Fruit fly (Drosophila melanogaster) whole organism, pupa: ENCODE data around the gene CG14518.
A peak's percentile ranks its signal among the peaks of the same experiment; 100 is the strongest.

ENCODE experiments used
- CG10348 ChIP-seq: fragments of 200-800 bp; sonication (Bioruptor generic); IDR thresholded peaks from 2 replicates; pipeline ENCODE4 v1.3.6; 2022; ENCODE audit warnings: missing biosample characterization, missing genetic modification characterization
- CG12605 ChIP-seq: fragments of 200-800 bp; sonication (Bioruptor generic); IDR thresholded peaks from 2 replicates; pipeline ENCODE4 v1.3.6; 2022; ENCODE audit warnings: missing biosample characterization, missing genetic modification characterization
- CG13204 ChIP-seq: fragments of 200-800 bp; sonication (Bioruptor generic); optimal IDR thresholded peaks from 2 replicates; lab custom pipeline; 2018; ENCODE audit warnings: missing biosample characterization, mild to moderate bottlenecking, missing genetic modification characterization, moderate library complexity
- CG14655 ChIP-seq: fragments of 200-800 bp; sonication (Bioruptor generic); optimal IDR thresholded peaks from 3 replicates; lab custom pipeline; 2017; ENCODE audit warnings: mild to moderate bottlenecking, missing biosample characterization, missing genetic modification reagents, missing genetic modification characterization
- CG15710 ChIP-seq: fragments of 200-800 bp; sonication (Bioruptor generic); optimal IDR thresholded peaks from 2 replicates; lab custom pipeline; 2018; ENCODE audit warnings: missing biosample characterization, mild to moderate bottlenecking, missing genetic modification characterization, moderate library complexity
- CG17806 ChIP-seq: fragments of 200-800 bp; sonication (Bioruptor generic); optimal IDR thresholded peaks from 2 replicates; lab custom pipeline; 2018; ENCODE audit warnings: missing biosample characterization, mild to moderate bottlenecking, missing genetic modification characterization, moderate library complexity
- CG32121 ChIP-seq: fragments of 200-800 bp; sonication (Bioruptor generic); IDR thresholded peaks from 2 replicates; pipeline ENCODE4 v1.3.6; 2022; ENCODE audit warnings: missing biosample characterization, missing genetic modification characterization
- CG34367 ChIP-seq: fragments of 200-800 bp; sonication (Bioruptor generic); optimal IDR thresholded peaks from 2 replicates; lab custom pipeline; 2018; ENCODE audit warnings: missing biosample characterization, mild to moderate bottlenecking, missing genetic modification characterization
- CG4496 ChIP-seq: fragments of 200-800 bp; sonication (Bioruptor generic); IDR thresholded peaks from 3 replicates; pipeline ENCODE4 v1.3.6; 2022; ENCODE audit warnings: missing biosample characterization, missing genetic modification characterization
- CG8159 ChIP-seq: fragments of 200-800 bp; sonication (Bioruptor generic); optimal IDR thresholded peaks from 3 replicates; lab custom pipeline; 2018; ENCODE audit warnings: missing biosample characterization, mild to moderate bottlenecking, missing genetic modification characterization, moderate library complexity
- CG8301 ChIP-seq: fragments of 200-800 bp; sonication (Bioruptor generic); optimal IDR thresholded peaks from 2 replicates; lab custom pipeline; 2018; ENCODE audit warnings: missing biosample characterization, mild to moderate bottlenecking, missing genetic modification characterization
- CG9948 ChIP-seq: fragments of 200-800 bp; sonication (Bioruptor generic); optimal IDR thresholded peaks from 2 replicates; lab custom pipeline; 2018; ENCODE audit warnings: missing biosample characterization, mild to moderate bottlenecking, missing genetic modification characterization, moderate library complexity
- D1 ChIP-seq: fragments of 200-800 bp; sonication (Bioruptor generic); optimal IDR thresholded peaks from 2 replicates; lab custom pipeline; 2018; ENCODE audit warnings: missing biosample characterization, mild to moderate bottlenecking, missing genetic modification characterization, moderate library complexity
- EcR ChIP-seq: fragments of 200-800 bp; sonication (Bioruptor generic); optimal IDR thresholded peaks from 3 replicates; lab custom pipeline; 2019; ENCODE audit warnings: missing biosample characterization, missing genetic modification characterization, mild to moderate bottlenecking, moderate library complexity, missing genetic modification reagents
- Ets98B ChIP-seq: fragments of 200-800 bp; sonication (Bioruptor generic); IDR thresholded peaks from 2 replicates; pipeline ENCODE4 v1.3.6; 2022; ENCODE audit warnings: missing biosample characterization, missing genetic modification characterization
- Pif1A ChIP-seq: fragments of 200-800 bp; sonication (Bioruptor generic); optimal IDR thresholded peaks from 3 replicates; lab custom pipeline; 2016; ENCODE audit warnings: missing biosample characterization, missing genetic modification characterization
- Pif1B ChIP-seq: fragments of 200-800 bp; sonication (Bioruptor generic); optimal IDR thresholded peaks from 3 replicates; lab custom pipeline; 2016; ENCODE audit warnings: missing biosample characterization, missing genetic modification characterization
- Snoo ChIP-seq: fragments of 200-800 bp; sonication (Bioruptor generic); optimal IDR thresholded peaks from 3 replicates; lab custom pipeline; 2017; ENCODE audit warnings: missing biosample characterization, mild to moderate bottlenecking, missing genetic modification characterization, inconsistent platforms
- fd96Ca ChIP-seq: fragments of 200-800 bp; sonication (Bioruptor generic); IDR thresholded peaks from 3 replicates; pipeline ENCODE4 v1.3.6; 2022; ENCODE audit warnings: missing biosample characterization, missing genetic modification characterization
- gl ChIP-seq: fragments of 200-800 bp; sonication (Bioruptor generic); optimal IDR thresholded peaks from 2 replicates; lab custom pipeline; 2018; ENCODE audit warnings: missing biosample characterization, mild to moderate bottlenecking, missing genetic modification characterization
- rn ChIP-seq: fragments of 200-800 bp; sonication (Bioruptor generic); IDR thresholded peaks from 2 replicates; pipeline ENCODE4 v1.3.6; 2022; ENCODE audit warnings: missing biosample characterization, missing genetic modification characterization

CG14518 gene

DNA sequence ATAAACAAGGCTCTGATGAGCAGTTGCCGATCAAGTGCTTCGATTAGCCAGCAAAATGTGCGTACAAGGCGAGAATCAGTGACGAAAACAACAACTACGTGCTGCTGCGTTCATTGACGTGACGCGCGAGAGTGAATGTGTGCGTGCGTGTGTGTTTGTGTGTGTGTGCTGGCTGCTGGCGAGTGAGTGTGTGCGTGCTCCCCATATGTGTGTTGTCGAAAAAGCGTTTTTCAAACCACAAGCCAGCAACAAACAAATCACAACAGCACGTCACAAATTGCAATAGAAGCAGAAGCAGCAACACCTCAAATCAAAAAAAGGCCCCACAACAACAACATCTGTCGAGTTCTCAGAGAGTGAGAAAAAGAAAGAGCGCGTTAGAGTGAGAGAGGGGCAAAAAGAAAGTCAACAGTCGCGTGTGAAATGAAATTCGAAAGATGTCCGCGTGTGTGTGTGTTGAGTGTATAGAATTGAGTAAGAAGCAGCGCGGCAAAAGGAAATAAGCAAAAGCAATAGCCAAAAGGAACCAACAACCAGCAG is 39.2 kb downstream of the CG14518 start:
- TF ChIP-seq EcR (peak; percentile 96), CG15710 (tag; lab: Kevin White, UChicago) (no peak)

DNA sequence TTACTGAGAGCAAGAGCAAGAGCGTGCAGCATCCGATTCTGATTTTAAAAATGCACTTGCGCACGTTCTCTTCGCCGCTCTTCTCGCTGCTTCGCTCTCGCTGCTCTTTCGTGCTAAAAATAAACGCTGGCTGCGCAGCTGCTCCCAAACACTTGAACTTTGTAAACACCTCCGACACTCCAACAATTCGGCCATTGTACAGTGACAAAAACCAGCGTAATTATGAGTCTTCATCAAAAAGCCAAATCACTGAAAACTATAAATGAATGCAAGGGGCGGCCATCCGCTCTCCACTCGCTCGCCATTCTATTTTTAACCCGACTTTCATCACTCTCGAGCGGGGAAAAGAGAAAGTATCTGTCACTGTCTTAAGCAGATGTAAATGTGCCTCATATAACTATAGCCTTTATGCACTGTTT is 39.9 kb downstream of the CG14518 start:
- peak; percentile 29 for TF ChIP-seq Pif1B (GFP tag; lab: Kevin White, UChicago)
- TF ChIP-seq CG12605 (GFP tag; lab: Robert Waterston, UW) = no peak
- peak; percentile 37 for TF ChIP-seq CG8301
- no peak for TF ChIP-seq fd96Ca
- TF ChIP-seq CG8159 (tag; lab: Kevin White, UChicago) = peak; percentile 30
- peak; percentile 5 for TF ChIP-seq CG13204 (GFP tag; lab: Kevin White, UChicago)
- TF ChIP-seq CG10348 (GFP tag; lab: Robert Waterston, UW) = no peak
- peak; percentile 79 for TF ChIP-seq EcR
- TF ChIP-seq CG17806 (tag; lab: Kevin White, UChicago) = peak; percentile 40
- peak; percentile 18 for TF ChIP-seq CG9948 (tag; lab: Kevin White, UChicago)
- TF ChIP-seq CG4496 (GFP tag; lab: Robert Waterston, UW) = no peak
- TF ChIP-seq CG34367 = no peak
- peak; percentile 61 for TF ChIP-seq CG14655 (GFP tag; lab: Kevin White, UChicago)
- no peak for TF ChIP-seq rn
- TF ChIP-seq Snoo = peak; percentile 27
- TF ChIP-seq Ets98B (GFP tag; lab: Robert Waterston, UW) = no peak
- peak; percentile 52 for TF ChIP-seq Pif1A
- peak; percentile 29 for TF ChIP-seq CG15710 (tag; lab: Kevin White, UChicago)

DNA sequence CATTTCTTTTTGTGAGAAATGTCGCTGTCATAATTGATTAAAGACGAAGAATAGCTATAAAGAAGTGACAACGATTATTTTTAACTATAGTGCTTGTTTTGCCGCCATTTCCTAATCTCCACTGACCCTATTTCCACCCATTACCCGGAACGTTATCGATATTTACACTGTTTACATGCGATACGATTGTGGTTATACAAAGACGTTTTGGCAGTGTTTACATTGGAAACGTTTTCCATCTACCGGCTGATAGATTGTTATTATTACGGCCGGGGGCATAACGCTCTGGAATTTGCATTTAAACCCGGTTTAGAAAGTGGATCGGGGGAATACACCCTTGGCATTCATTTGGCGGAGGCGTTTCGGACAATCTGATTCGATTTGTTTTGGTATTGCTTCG is 41.5 kb downstream of the CG14518 start:
- TF ChIP-seq CG32121 (GFP tag; lab: Robert Waterston, UW) (no peak), EcR (no peak), Pif1B (GFP tag; lab: Kevin White, UChicago) (no peak), CG8301 (no peak)

DNA sequence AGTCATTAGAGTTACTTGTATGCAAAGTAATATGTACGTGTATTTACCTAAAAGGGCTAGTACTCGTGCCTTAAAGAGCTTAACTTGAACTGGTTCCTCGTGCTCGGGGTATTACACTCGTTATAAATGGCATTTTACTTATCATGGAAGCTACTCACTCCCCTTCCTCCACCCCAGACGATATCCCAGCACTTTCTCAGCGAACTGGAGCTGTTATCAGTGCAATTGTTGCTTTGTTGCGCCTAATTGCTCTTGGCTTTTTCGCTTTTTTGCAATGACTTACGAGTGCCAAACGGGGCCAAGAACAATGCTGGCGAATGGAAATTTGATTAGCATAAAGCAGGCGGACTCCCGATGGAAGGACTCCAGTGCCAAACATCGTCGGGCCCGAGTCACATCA is 42.3 kb downstream of the CG14518 start:
- TF ChIP-seq CG17806 (tag; lab: Kevin White, UChicago) = no peak
- no peak for TF ChIP-seq D1 (tag; lab: Kevin White, UChicago)
- no peak for TF ChIP-seq CG4496 (GFP tag; lab: Robert Waterston, UW)
- TF ChIP-seq Pif1A = no peak
- no peak for TF ChIP-seq Snoo
- no peak for TF ChIP-seq CG12605 (GFP tag; lab: Robert Waterston, UW)
- TF ChIP-seq EcR = no peak
- no peak for TF ChIP-seq CG15710 (tag; lab: Kevin White, UChicago)
- TF ChIP-seq CG32121 (GFP tag; lab: Robert Waterston, UW) = no peak
- TF ChIP-seq CG34367 = no peak
- no peak for TF ChIP-seq CG10348 (GFP tag; lab: Robert Waterston, UW)

DNA sequence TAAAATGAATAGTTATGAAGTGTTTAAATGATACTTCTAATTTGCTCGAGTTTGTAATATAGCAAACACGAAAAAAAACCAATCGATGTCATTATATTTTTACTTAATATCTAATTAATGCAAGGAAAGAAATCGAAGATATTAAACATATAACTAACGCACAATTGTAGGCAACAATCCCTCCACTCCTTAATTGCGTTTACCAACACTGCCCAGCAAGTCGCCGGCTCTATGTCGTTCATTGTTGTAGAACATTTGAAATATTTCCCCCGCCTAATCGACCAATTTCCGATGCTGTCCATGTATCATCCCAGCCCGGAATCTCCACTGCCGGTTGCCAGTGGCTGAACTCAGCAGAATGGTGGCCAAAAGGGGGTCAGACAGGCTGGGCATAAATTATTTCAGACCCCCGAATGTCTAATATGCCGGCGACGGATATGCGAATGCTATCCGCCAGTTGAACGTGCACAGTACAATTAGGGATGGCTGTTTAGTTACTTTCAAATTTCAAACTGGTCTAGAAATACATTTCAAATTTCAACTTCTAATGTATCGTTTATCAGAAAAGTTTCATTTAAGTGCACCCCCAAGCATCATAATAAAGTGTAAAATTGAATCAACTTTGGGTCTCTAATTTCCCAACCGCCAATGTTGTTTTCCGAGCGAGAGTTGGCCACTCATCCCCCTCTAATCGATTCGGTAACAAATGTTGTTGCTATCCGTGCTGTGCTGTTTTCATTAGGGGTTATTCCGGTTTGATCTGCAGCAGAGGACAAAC is 43.8 kb downstream of the CG14518 start:
- TF ChIP-seq CG8301 (peak; percentile 13), CG4496 (GFP tag; lab: Robert Waterston, UW) (peak; percentile 60; the same call in 2 of the 3 replicates), CG17806 (tag; lab: Kevin White, UChicago) (no peak), CG12605 (GFP tag; lab: Robert Waterston, UW) (0 out of 2 replicates have a peak, but pooled peaks have one; percentile 19), CG15710 (tag; lab: Kevin White, UChicago) (peak; percentile 19), Ets98B (GFP tag; lab: Robert Waterston, UW) (peak; percentile 39; the same call in 1 of the 2 replicates), Pif1A (no peak), CG13204 (GFP tag; lab: Kevin White, UChicago) (no peak), CG14655 (GFP tag; lab: Kevin White, UChicago) (peak; percentile 9), CG32121 (GFP tag; lab: Robert Waterston, UW) (peak; percentile 54; the same call in 1 of the 2 replicates), fd96Ca (no peak)

DNA sequence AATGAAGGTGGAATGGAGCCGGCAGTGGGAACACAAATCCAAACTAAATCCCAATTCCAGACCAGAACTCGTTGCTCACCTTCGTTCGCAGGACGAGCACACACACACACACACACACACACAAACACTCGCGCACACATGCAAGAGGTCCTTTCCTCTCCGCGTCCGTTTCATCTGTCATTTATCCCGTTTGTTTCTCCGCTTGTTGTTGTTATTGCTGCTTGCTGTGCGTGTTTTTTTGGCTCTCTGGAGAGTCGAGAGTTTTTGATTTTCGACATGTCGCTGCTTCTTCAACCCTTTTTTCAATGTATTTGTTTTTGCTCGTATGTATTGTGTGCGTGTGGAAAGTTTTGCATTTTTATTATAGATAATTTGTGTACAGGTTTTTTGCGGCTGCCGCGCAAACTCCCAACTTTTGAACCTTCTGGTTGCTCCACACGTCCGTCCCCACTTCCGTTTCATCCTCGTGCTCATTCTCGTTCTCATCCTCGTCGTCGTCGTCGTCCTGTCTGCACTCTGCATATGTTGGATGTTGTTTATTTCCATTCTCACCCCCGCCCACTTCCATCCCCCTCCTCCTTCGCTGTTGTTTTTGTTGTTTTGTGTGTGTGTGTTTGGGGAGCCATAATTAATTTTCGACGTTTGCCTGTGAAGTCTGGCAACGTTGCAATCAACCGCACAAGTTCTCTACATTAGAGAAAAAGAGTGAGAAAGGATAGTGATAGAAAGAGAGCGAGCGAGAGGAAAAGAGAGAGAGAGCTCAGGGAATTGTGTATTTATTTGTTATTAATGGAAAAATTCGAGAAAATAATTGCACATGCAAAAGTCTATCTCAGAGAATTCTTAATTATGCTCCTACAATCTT is 44.7 kb downstream of the CG14518 start:
- no peak for TF ChIP-seq CG10348 (GFP tag; lab: Robert Waterston, UW)
- TF ChIP-seq CG32121 (GFP tag; lab: Robert Waterston, UW) = no peak
- no peak for TF ChIP-seq CG8159 (tag; lab: Kevin White, UChicago)
- TF ChIP-seq rn = no peak
- no peak for TF ChIP-seq EcR
- no peak for TF ChIP-seq gl
- TF ChIP-seq Ets98B (GFP tag; lab: Robert Waterston, UW) = no peak
- TF ChIP-seq CG13204 (GFP tag; lab: Kevin White, UChicago) = no peak
- no peak for TF ChIP-seq CG34367
- TF ChIP-seq CG14655 (GFP tag; lab: Kevin White, UChicago) = no peak
